Worm (Caenorhabditis elegans) whole organism, L4/young adult: Measurements from ENCODE around the gene srh-147.

ENCODE experiments used
- dao-5 ChIP-seq: sonication (generic microtip); optimal IDR thresholded peaks from 2 replicates; lab custom pipeline; 2016; ENCODE audit warnings: missing genotype, missing genetic modification characterization, moderate library complexity, missing compliant biosample characterization
- him-1 ChIP-seq: sonication (generic microtip); optimal IDR thresholded peaks from 2 replicates; lab custom pipeline; 2016; ENCODE audit warnings: missing genotype, missing genetic modification reagents, missing genetic modification characterization, missing compliant biosample characterization

- TF ChIP-seq him-1 (tag; lab: Kevin White, UChicago) (no peak), dao-5 (tag; lab: Kevin White, UChicago) (no peak)
Measured at ce11 chrV:15888751-15889150, 38.6 kb upstream of the srh-147 start, which contains the start of gene cgt-1.
